Fruit fly (Drosophila melanogaster) whole organism, embryonic: ENCODE measurements around the gene CG45544.

Experiments used
- Adf1 ChIP-seq: fragments of 200-800 bp; sonication (Bioruptor generic); IDR thresholded peaks from 2 replicates; pipeline ENCODE4 v1.3.6; 2022; ENCODE audit warnings: missing biosample characterization, missing genetic modification characterization
- Aef1 ChIP-seq: fragments of 200-800 bp; sonication (Bioruptor generic); IDR thresholded peaks from 3 replicates; pipeline ENCODE4 v1.3.6; 2022; ENCODE audit warnings: missing biosample characterization, missing genetic modification characterization
- CG10979 ChIP-seq: fragments of 200-800 bp; sonication (Bioruptor generic); optimal IDR thresholded peaks from 2 replicates; lab custom pipeline; 2018; ENCODE audit warnings: missing biosample characterization, mild to moderate bottlenecking, missing genetic modification characterization, moderate library complexity
- CG11504 ChIP-seq: fragments of 200-800 bp; sonication (Bioruptor generic); optimal IDR thresholded peaks from 3 replicates; lab custom pipeline; 2019; ENCODE audit warnings: missing biosample characterization, mild to moderate bottlenecking, missing genetic modification characterization, moderate library complexity
- CG12391 ChIP-seq: fragments of 200-800 bp; sonication (Bioruptor generic); optimal IDR thresholded peaks from 3 replicates; lab custom pipeline; 2018; ENCODE audit warnings: missing biosample characterization, mild to moderate bottlenecking, missing genetic modification characterization, moderate library complexity
- CG13624 ChIP-seq: fragments of 200-800 bp; sonication (Bioruptor generic); optimal IDR thresholded peaks from 2 replicates; lab custom pipeline; 2016; ENCODE audit warnings: missing biosample characterization, missing genetic modification characterization
- CG13894 ChIP-seq: fragments of 200-800 bp; sonication (Bioruptor generic); optimal IDR thresholded peaks from 3 replicates; lab custom pipeline; 2018; ENCODE audit warnings: missing biosample characterization, mild to moderate bottlenecking, missing genetic modification characterization, moderate library complexity
- CG14441 ChIP-seq: fragments of 200-800 bp; sonication (Bioruptor generic); IDR thresholded peaks from 2 replicates; pipeline ENCODE4 v1.3.6; 2022; ENCODE audit warnings: missing biosample characterization, missing genetic modification characterization
- CG15269 ChIP-seq: fragments of 200-800 bp; sonication (Bioruptor generic); optimal IDR thresholded peaks from 2 replicates; lab custom pipeline; 2018; ENCODE audit warnings: missing biosample characterization, mild to moderate bottlenecking, missing genetic modification characterization, moderate library complexity
- CG17328 ChIP-seq: fragments of 200-800 bp; sonication (Bioruptor generic); IDR thresholded peaks from 2 replicates; pipeline ENCODE4 v1.3.6; 2022; ENCODE audit warnings: missing biosample characterization, missing genetic modification characterization
- CG17359 ChIP-seq: fragments of 200-800 bp; sonication (Bioruptor generic); optimal IDR thresholded peaks from 3 replicates; lab custom pipeline; 2018; ENCODE audit warnings: missing biosample characterization, mild to moderate bottlenecking, missing genetic modification characterization, moderate library complexity
- CG18011 ChIP-seq: fragments of 200-800 bp; sonication (Bioruptor generic); optimal IDR thresholded peaks from 2 replicates; lab custom pipeline; 2017; ENCODE audit warnings: missing biosample characterization, missing genetic modification characterization, mild to moderate bottlenecking, moderate library complexity, missing genotype
- CG2120 ChIP-seq: fragments of 200-800 bp; sonication (Bioruptor generic); optimal IDR thresholded peaks from 3 replicates; lab custom pipeline; 2016; ENCODE audit warnings: missing biosample characterization, missing genetic modification characterization
- CG2678 ChIP-seq: fragments of 200-800 bp; sonication (Bioruptor generic); optimal IDR thresholded peaks from 3 replicates; lab custom pipeline; 2019; ENCODE audit warnings: missing biosample characterization, mild to moderate bottlenecking, missing genetic modification characterization, moderate library complexity
- CG3065 ChIP-seq: fragments of 200-800 bp; sonication (Bioruptor generic); optimal IDR thresholded peaks from 2 replicates; lab custom pipeline; 2016; ENCODE audit warnings: missing biosample characterization, missing genetic modification characterization
- CG32532 ChIP-seq: fragments of 200-800 bp; sonication (Bioruptor generic); IDR thresholded peaks from 2 replicates; pipeline ENCODE4 v1.3.6; 2022; ENCODE audit warnings: missing biosample characterization, missing genetic modification characterization
- CG4820 ChIP-seq: fragments of 200-800 bp; sonication (Bioruptor generic); optimal IDR thresholded peaks from 3 replicates; lab custom pipeline; 2016; ENCODE audit warnings: missing biosample characterization, missing genetic modification characterization
- CG8089 ChIP-seq: fragments of 200-800 bp; sonication (Bioruptor generic); optimal IDR thresholded peaks from 3 replicates; lab custom pipeline; 2016; ENCODE audit warnings: missing biosample characterization, missing genetic modification characterization
- CG8924 ChIP-seq: fragments of 200-800 bp; optimal IDR thresholded peaks from 3 replicates; lab custom pipeline; 2019; ENCODE audit warnings: missing biosample characterization, mild to moderate bottlenecking, missing genetic modification characterization, moderate library complexity
- Camta ChIP-seq: fragments of 200-800 bp; sonication (Bioruptor generic); optimal IDR thresholded peaks from 2 replicates; lab custom pipeline; 2016; ENCODE audit warnings: missing biosample characterization, missing genetic modification characterization
- Chrac-16 ChIP-seq: fragments of 200-800 bp; sonication (Bioruptor generic); optimal IDR thresholded peaks from 3 replicates; lab custom pipeline; 2016; ENCODE audit warnings: missing biosample characterization, missing genetic modification characterization
- CoRest ChIP-seq: fragments of 200-800 bp; sonication (Bioruptor generic); optimal IDR thresholded peaks from 3 replicates; lab custom pipeline; 2018; ENCODE audit warnings: missing biosample characterization, mild to moderate bottlenecking, missing genetic modification characterization, moderate library complexity
- D19A ChIP-seq: fragments of 200-800 bp; optimal IDR thresholded peaks from 3 replicates; lab custom pipeline; 2019; ENCODE audit warnings: missing biosample characterization, mild to moderate bottlenecking, missing genetic modification characterization, moderate library complexity
- Eip74EF ChIP-seq, 2 experiments: fragments of 200-800 bp in 1 of 2; fragments of >200 bp in 1 of 2; sonication (Bioruptor generic) in 1 of 2; optimal IDR thresholded peaks; 2 replicates each; lab custom pipeline; 2017 to 2019; ENCODE audit warnings: missing biosample characterization in 2 of 2, missing genetic modification characterization in 2 of 2, mild to moderate bottlenecking in 1 of 2, moderate library complexity in 1 of 2
- Hr39 ChIP-seq: fragments of >200 bp; optimal IDR thresholded peaks from 2 replicates; lab custom pipeline; 2017
- Hr78 ChIP-seq, 2 experiments: fragments of 200-800 bp in 1 of 2; fragments of >200 bp in 1 of 2; sonication (Bioruptor generic) in 1 of 2; optimal IDR thresholded peaks; 2 replicates each; lab custom pipeline; 2017 to 2019; ENCODE audit warnings: missing biosample characterization in 2 of 2, missing genetic modification characterization in 2 of 2, mild to moderate bottlenecking in 1 of 2, moderate library complexity in 1 of 2
- Jarid2 ChIP-seq: fragments of 200-800 bp; sonication (Bioruptor generic); optimal IDR thresholded peaks from 3 replicates; lab custom pipeline; 2017; ENCODE audit warnings: mild to moderate bottlenecking, missing biosample characterization, missing genetic modification reagents, missing genetic modification characterization
- Max ChIP-seq: fragments of 200-800 bp; sonication (Bioruptor generic); optimal IDR thresholded peaks from 2 replicates; lab custom pipeline; 2016; ENCODE audit warnings: missing biosample characterization, mild to moderate bottlenecking, missing genetic modification characterization
- Med ChIP-seq: fragments of 200-800 bp; sonication (Bioruptor generic); peaks from one replicate; lab custom pipeline; 2016; ENCODE audit warnings: missing biosample characterization, missing genetic modification characterization, mild to moderate bottlenecking, inconsistent platforms, moderate library complexity
- Oli ChIP-seq: fragments of 200-800 bp; sonication (Bioruptor generic); optimal IDR thresholded peaks from 2 replicates; lab custom pipeline; 2018; ENCODE audit warnings: missing biosample characterization, mild to moderate bottlenecking, missing genetic modification characterization, moderate library complexity
- PHDP ChIP-seq: fragments of 200-800 bp; sonication (Bioruptor generic); optimal IDR thresholded peaks from 3 replicates; lab custom pipeline; 2018; ENCODE audit warnings: missing biosample characterization, mild to moderate bottlenecking, missing genetic modification characterization, moderate library complexity
- Pdp1 ChIP-seq, 2 experiments: fragments of 200-800 bp; sonication (Bioruptor generic); optimal IDR thresholded peaks; 3 replicates each; lab custom pipeline; 2016; ENCODE audit warnings: missing biosample characterization in 2 of 2, missing genetic modification characterization in 2 of 2, mild to moderate bottlenecking in 1 of 2, moderate library complexity in 1 of 2
- Sox102F ChIP-seq: fragments of 200-800 bp; sonication (Bioruptor generic); optimal IDR thresholded peaks from 2 replicates; lab custom pipeline; 2018; ENCODE audit warnings: missing biosample characterization, mild to moderate bottlenecking, missing genetic modification characterization, moderate library complexity
- corto ChIP-seq: fragments of 200-800 bp; sonication (Bioruptor generic); optimal IDR thresholded peaks from 2 replicates; lab custom pipeline; 2016; ENCODE audit warnings: missing biosample characterization, mild to moderate bottlenecking, missing genetic modification characterization, moderate library complexity
- dmrt99B ChIP-seq: fragments of 200-800 bp; sonication (Bioruptor generic); optimal IDR thresholded peaks from 2 replicates; lab custom pipeline; 2018; ENCODE audit warnings: missing biosample characterization, mild to moderate bottlenecking, missing genetic modification characterization, moderate library complexity
- dpn ChIP-seq, 2 experiments: fragments of 200-800 bp; sonication (Bioruptor generic); optimal IDR thresholded peaks; 3 replicates each; lab custom pipeline; 2016; ENCODE audit warnings: missing biosample characterization in 2 of 2, missing genetic modification characterization in 2 of 2
- gem ChIP-seq: fragments of 200-800 bp; sonication (Bioruptor generic); optimal IDR thresholded peaks from 2 replicates; lab custom pipeline; 2019; ENCODE audit warnings: missing biosample characterization, mild to moderate bottlenecking, missing genetic modification characterization, moderate library complexity
- grn ChIP-seq: fragments of 200-800 bp; sonication (Bioruptor generic); optimal IDR thresholded peaks from 3 replicates; lab custom pipeline; 2017; ENCODE audit warnings: missing biosample characterization, missing genetic modification characterization
- jumu ChIP-seq: fragments of 200-800 bp; sonication (Bioruptor generic); optimal IDR thresholded peaks from 3 replicates; lab custom pipeline; 2016; ENCODE audit warnings: missing biosample characterization, missing genetic modification characterization
- mld ChIP-seq: fragments of 200-800 bp; sonication (Bioruptor generic); IDR thresholded peaks from 3 replicates; pipeline ENCODE4 v1.3.6; 2022; ENCODE audit warnings: missing biosample characterization, missing genetic modification characterization; ENCODE audit not compliant: partially characterized antibody
- ranshi ChIP-seq: fragments of 200-800 bp; sonication (Bioruptor generic); IDR thresholded peaks from 2 replicates; pipeline ENCODE4 v1.3.6; 2022; ENCODE audit warnings: missing biosample characterization, missing genetic modification characterization
- row ChIP-seq: fragments of 200-800 bp; sonication (Bioruptor generic); IDR thresholded peaks from 3 replicates; pipeline ENCODE4 v1.3.6; 2022; ENCODE audit warnings: missing biosample characterization, missing genetic modification characterization
- shn ChIP-seq: fragments of 200-800 bp; sonication (Bioruptor generic); optimal IDR thresholded peaks from 3 replicates; lab custom pipeline; 2016; ENCODE audit warnings: missing biosample characterization, missing genetic modification characterization
- tap ChIP-seq: fragments of 200-800 bp; optimal IDR thresholded peaks from 3 replicates; lab custom pipeline; 2019; ENCODE audit warnings: missing biosample characterization, mild to moderate bottlenecking, missing genetic modification characterization, moderate library complexity
- tio ChIP-seq: fragments of 200-800 bp; sonication (Bioruptor generic); optimal IDR thresholded peaks from 2 replicates; lab custom pipeline; 2017; ENCODE audit warnings: missing biosample characterization, missing genetic modification characterization, inconsistent platforms
- twi ChIP-seq: fragments of 200-800 bp; optimal IDR thresholded peaks from 2 replicates; lab custom pipeline; 2019; ENCODE audit warnings: missing biosample characterization, mild to moderate bottlenecking, missing genetic modification characterization, moderate library complexity

Gene CG45544

dm6 chr3R:29257890-29258691 lies 1.8 kb downstream of the CG45544 start (continued):
- no peak for TF ChIP-seq CG4820 (GFP tag; lab: Kevin White, UChicago)
- no peak for TF ChIP-seq Sox102F (GFP tag; lab: Kevin White, UChicago)
- no peak for TF ChIP-seq grn (GFP tag; lab: Kevin White, UChicago)
- TF ChIP-seq Hr78 (GFP tag; optimal IDR thresholded peaks at IDR 0.05; lab: Kevin White, UChicago): no peak
- TF ChIP-seq shn (GFP tag; lab: Kevin White, UChicago): no peak
- TF ChIP-seq jumu (GFP tag; lab: Kevin White, UChicago): no peak
- TF ChIP-seq CG15269 (tag; lab: Kevin White, UChicago): no peak
- no peak for TF ChIP-seq Camta (GFP tag; lab: Kevin White, UChicago)
- no peak for TF ChIP-seq corto (GFP tag; lab: Kevin White, UChicago)
- TF ChIP-seq Med: no peak
- no peak for TF ChIP-seq Aef1 (GFP tag; lab: Robert Waterston, UW)
- no peak for TF ChIP-seq CG8089 (GFP tag; lab: Kevin White, UChicago)
- TF ChIP-seq CG2120 (GFP tag; lab: Kevin White, UChicago): no peak

- TF ChIP-seq CG8924 (tag; lab: Kevin White, UChicago) (peak; percentile 14), CG32532 (GFP tag; lab: Robert Waterston, UW) (no peak), CG17328 (GFP tag; lab: Robert Waterston, UW) (no peak), ranshi (GFP tag; lab: Robert Waterston, UW) (no peak), twi (peak; percentile 94), dmrt99B (tag; lab: Kevin White, UChicago) (peak; percentile 8), Chrac-16 (GFP tag; lab: Kevin White, UChicago) (no peak), CG17359 (peak; percentile 13), CG3065 (GFP tag; lab: Kevin White, UChicago) (no peak), Hr39 (lab: Kevin White, UChicago) (no peak), CG13624 (GFP tag; lab: Kevin White, UChicago) (no peak), CG13894 (tag; lab: Kevin White, UChicago) (no peak), CG14441 (no peak), mld (no peak), CG18011 (GFP tag; lab: Kevin White, UChicago) (no peak), Eip74EF (GFP tag; optimal IDR thresholded peaks at IDR 0.05; lab: Kevin White, UChicago) (no peak), row (peak; percentile 46), Pdp1 (GFP tag; optimal IDR thresholded peaks at IDR 0.05; lab: Kevin White, UChicago) (no peak), CG12391 (tag; lab: Kevin White, UChicago) (peak; percentile 22), Oli (peak; percentile 4), PHDP (tag; lab: Kevin White, UChicago) (peak; percentile 28), CG2678 (tag; lab: Kevin White, UChicago) (peak; percentile 27), D19A (peak; percentile 93), Max (GFP tag; lab: Kevin White, UChicago) (no peak), Jarid2 (GFP tag; lab: Kevin White, UChicago) (no peak), tio (GFP tag; lab: Kevin White, UChicago) (no peak), Sox102F (GFP tag; lab: Kevin White, UChicago) (peak; percentile 28), gem (tag; lab: Kevin White, UChicago) (peak; percentile 31), CoRest (peak; percentile 6), Adf1 (GFP tag; lab: Robert Waterston, UW) (no peak), CG11504 (tag; lab: Kevin White, UChicago) (peak; percentile 27), tap (tag; lab: Kevin White, UChicago) (peak; percentile 3), dpn (GFP tag; optimal IDR thresholded peaks at IDR 0.05; lab: Kevin White, UChicago) (no peak), CG10979 (tag; lab: Kevin White, UChicago) (no peak)
Observed at dm6 chr3R:29259466-29260132, 3.3 kb downstream of the CG45544 start.
